Fruit fly (Drosophila melanogaster): ENCODE data around the gene pths.
A peak's percentile ranks its signal among the peaks of the same experiment; 100 is the strongest.

Gene pths

DNA sequence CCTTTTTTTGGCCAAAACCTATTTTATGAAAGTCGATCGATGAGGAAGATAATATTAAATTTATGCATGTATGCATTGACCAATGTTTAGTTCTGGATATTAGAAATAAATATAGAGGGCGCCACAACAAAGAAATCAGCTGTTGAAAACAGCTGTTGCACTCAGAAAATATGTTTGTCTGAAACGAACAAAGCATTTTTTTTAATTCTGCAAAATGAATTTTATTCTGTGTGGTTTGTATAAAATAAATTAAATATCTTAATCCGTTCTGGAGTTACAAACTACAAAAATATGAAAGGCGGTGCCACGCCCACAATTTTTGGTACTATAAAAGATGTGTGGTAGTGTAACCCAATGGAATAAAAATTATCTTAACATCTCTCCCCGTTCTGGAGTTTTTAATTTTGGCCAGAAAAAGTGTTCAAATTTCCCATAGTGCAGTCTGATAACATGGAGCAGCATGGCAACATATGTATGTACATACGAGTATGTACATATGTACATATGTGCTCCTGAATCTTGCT lies 34.2 kb upstream of the pths start (continued):
- TF ChIP-seq az2 (GFP tag; optimal IDR thresholded peaks at IDR 0.05), result peak; percentile 71
- no peak for TF ChIP-seq Optix (GFP tag; IDR thresholded peaks at IDR 0.05)
- TF ChIP-seq D (optimal IDR thresholded peaks at IDR 0.05), result no peak
- peak; percentile 60 for TF ChIP-seq D (GFP tag; optimal IDR thresholded peaks at IDR 0.05)
- 0 out of 3 replicates have a peak, but pooled peaks have one; percentile 9 for TF ChIP-seq Aef1 (GFP tag; IDR thresholded peaks at IDR 0.05)
- TF ChIP-seq gcm (GFP tag; optimal IDR thresholded peaks at IDR 0.05), result peak; percentile 69
- TF ChIP-seq eve (GFP tag; optimal IDR thresholded peaks at IDR 0.05), result peak in 1 of 2 experiments; percentile 44
- TF ChIP-seq CG1529 (GFP tag; optimal IDR thresholded peaks at IDR 0.05), result peak; percentile 50
- TF ChIP-seq CoRest (tag; optimal IDR thresholded peaks at IDR 0.05), result peak; percentile 75
- TF ChIP-seq bcd (GFP tag; optimal IDR thresholded peaks at IDR 0.05), result peak; percentile 52
- no peak for TF ChIP-seq pan (optimal IDR thresholded peaks at IDR 0.05)
- peak in 1 of 2 experiments; percentile 27 for TF ChIP-seq pan (GFP tag; optimal IDR thresholded peaks at IDR 0.05 in 1 of 2, IDR thresholded peaks at IDR 0.05 in 1 of 2)
- peak; percentile 86 for TF ChIP-seq CG11504 (tag; optimal IDR thresholded peaks at IDR 0.05)
- TF ChIP-seq odd (GFP tag; optimal IDR thresholded peaks at IDR 0.05), result peak; percentile 28
- peak; percentile 10 for TF ChIP-seq slou (GFP tag; optimal IDR thresholded peaks at IDR 0.05)
- no peak for TF ChIP-seq Hand (GFP tag; optimal IDR thresholded peaks at IDR 0.05)
- no peak for TF ChIP-seq CG11560 (tag; IDR thresholded peaks at IDR 0.05)
- TF ChIP-seq Bteb2 (GFP tag; optimal IDR thresholded peaks at IDR 0.05), result peak; percentile 29
- TF ChIP-seq BtbVII (GFP tag; optimal IDR thresholded peaks at IDR 0.05), result no peak
- peak; percentile 51 for TF ChIP-seq Hsf (GFP tag; optimal IDR thresholded peaks at IDR 0.05)
- peak in 1 of 2 experiments; percentile 19 for TF ChIP-seq Hr78 (GFP tag; optimal IDR thresholded peaks at IDR 0.05)
- TF ChIP-seq CG4328 (GFP tag; optimal IDR thresholded peaks at IDR 0.05), result no peak
- TF ChIP-seq CG10209 (GFP tag; optimal IDR thresholded peaks at IDR 0.05), result peak; percentile 61
- TF ChIP-seq hkb (optimal IDR thresholded peaks at IDR 0.05), result no peak
- TF ChIP-seq hkb (GFP tag; IDR thresholded peaks at IDR 0.05), result peak; percentile 69
- TF ChIP-seq CG12236 (GFP tag; optimal IDR thresholded peaks at IDR 0.05), result peak; percentile 2
- TF ChIP-seq CG8924 (tag; optimal IDR thresholded peaks at IDR 0.05), result peak; percentile 61
- peak in 1 of 2 experiments; percentile 73 for TF ChIP-seq Eip74EF (GFP tag; optimal IDR thresholded peaks at IDR 0.05)
- TF ChIP-seq phol (tag; optimal IDR thresholded peaks at IDR 0.05), result peak; percentile 65
- TF ChIP-seq HHEX (GFP tag; optimal IDR thresholded peaks at IDR 0.05), result peak; percentile 15
- peak; percentile 29 for TF ChIP-seq gro (GFP tag; optimal IDR thresholded peaks at IDR 0.05)
- peak; percentile 38 for TF ChIP-seq fd96Cb (tag; optimal IDR thresholded peaks at IDR 0.05)
- peak; percentile 28 for TF ChIP-seq Asciz (GFP tag; optimal IDR thresholded peaks at IDR 0.05)
- no peak for TF ChIP-seq CG6791 (GFP tag; IDR thresholded peaks at IDR 0.05; ENCODE audit: partially characterized antibody)
- no peak for TF ChIP-seq emc (GFP tag; optimal IDR thresholded peaks at IDR 0.05)
- no peak for TF ChIP-seq Dek (tag; optimal IDR thresholded peaks at IDR 0.05)
- TF ChIP-seq Atf-2 (GFP tag; optimal IDR thresholded peaks at IDR 0.05), result peak; percentile 53
- TF ChIP-seq Spps (tag; optimal IDR thresholded peaks at IDR 0.05), result peak; percentile 37
- peak; percentile 40 for TF ChIP-seq trem (tag; optimal IDR thresholded peaks at IDR 0.05)
- TF ChIP-seq gsb (GFP tag; IDR thresholded peaks at IDR 0.05), result no peak
- TF ChIP-seq Ets65A (GFP tag), result peak; percentile 7
- TF ChIP-seq cg (GFP tag; optimal IDR thresholded peaks at IDR 0.05), result no peak
- TF ChIP-seq p53 (GFP tag; optimal IDR thresholded peaks at IDR 0.05), result no peak
- TF ChIP-seq fru (optimal IDR thresholded peaks at IDR 0.05), result no peak
- peak; percentile 48; the same call in 1 of the 2 replicates for TF ChIP-seq ttk (GFP tag; IDR thresholded peaks at IDR 0.05)
- TF ChIP-seq MBD-R2 (GFP tag; IDR thresholded peaks at IDR 0.05), result peak; percentile 15; the same call in 1 of the 2 replicates
- TF ChIP-seq CG6683 (GFP tag; optimal IDR thresholded peaks at IDR 0.05), result no peak
- no peak for TF ChIP-seq CG8478 (optimal IDR thresholded peaks at IDR 0.05)
- TF ChIP-seq Poxn (GFP tag; IDR thresholded peaks at IDR 0.05), result no peak
- TF ChIP-seq CG2712 (tag; optimal IDR thresholded peaks at IDR 0.05), result peak; percentile 76
- TF ChIP-seq onecut (GFP tag; IDR thresholded peaks at IDR 0.05), result peak; percentile 49
- TF ChIP-seq jumu (GFP tag; optimal IDR thresholded peaks at IDR 0.05), result peak; percentile 13
